Worm (Caenorhabditis elegans) whole organism, L4 larva: ENCODE data around the gene F52C6.4.
A peak's percentile ranks its signal among the peaks of the same experiment; 100 is the strongest.

Source experiments
- D1046.2 ChIP-seq: fragments of 200-800 bp; sonication (Bioruptor generic); IDR thresholded peaks from 2 replicates; pipeline ENCODE4 v1.3.6; 2022; ENCODE audit warnings: missing genetic modification characterization, missing compliant biosample characterization
- F26F4.8 ChIP-seq: fragments of 200-800 bp; sonication (Bioruptor generic); conservative IDR thresholded peaks from 2 replicates; pipeline ENCODE4 v1.3.6; 2022; ENCODE audit warnings: missing genetic modification characterization, missing compliant biosample characterization
- F44E2.7 ChIP-seq: fragments of 200-800 bp; sonication (Bioruptor generic); IDR thresholded peaks from 2 replicates; pipeline ENCODE4 v2.1.2; 2022; ENCODE audit warnings: missing genetic modification characterization, missing compliant biosample characterization
- Y75B8A.6 ChIP-seq: fragments of 200-800 bp; sonication (Bioruptor generic); IDR thresholded peaks from 2 replicates; pipeline ENCODE4 v1.3.6; 2022; ENCODE audit warnings: missing genetic modification reagents, missing genetic modification characterization, missing compliant biosample characterization
- ZK546.5 ChIP-seq, 2 experiments: sonication (generic microtip); optimal IDR thresholded peaks; 2 replicates each; lab custom pipeline; 2017; ENCODE audit warnings: missing biosample characterization in 2 of 2, missing genetic modification characterization in 2 of 2
- aha-1 ChIP-seq: fragments of 150-350 bp; peaks from one replicate; lab custom pipeline; 2014; ENCODE audit warnings: missing biosample characterization, missing genetic modification characterization
- ama-1 ChIP-seq: fragments of 150-350 bp; optimal IDR thresholded peaks from 2 replicates; lab custom pipeline; 2014; ENCODE audit warnings: inconsistent platforms, mixed read lengths
- ceh-32 ChIP-seq: sonication (generic microtip); optimal IDR thresholded peaks from 2 replicates; lab custom pipeline; 2016; ENCODE audit warnings: mild to moderate bottlenecking, missing genetic modification characterization, missing compliant biosample characterization; ENCODE audit not compliant: poor library complexity
- ceh-44 ChIP-seq: fragments of 200-800 bp; sonication (Bioruptor generic); IDR thresholded peaks from 2 replicates; pipeline ENCODE4 v1.3.6; 2022; ENCODE audit warnings: missing genetic modification reagents, missing genetic modification characterization, missing compliant biosample characterization
- ceh-62 ChIP-seq: sonication (generic microtip); optimal IDR thresholded peaks from 2 replicates; lab custom pipeline; 2017; ENCODE audit warnings: missing biosample characterization, missing genetic modification characterization
- cey-2 ChIP-seq: sonication (generic microtip); optimal IDR thresholded peaks from 3 replicates; lab custom pipeline; 2017; ENCODE audit warnings: missing genetic modification characterization, mild to moderate bottlenecking, missing compliant biosample characterization, antibody characterized with exemption, borderline replicate concordance; ENCODE audit not compliant: insufficient read depth
- daf-16 ChIP-seq, 3 experiments: sonication (generic microtip); optimal IDR thresholded peaks; 2 replicates each; lab custom pipeline; 2016 to 2017; ENCODE audit warnings: missing genetic modification characterization in 3 of 3, missing genetic modification reagents in 3 of 3, mild to moderate bottlenecking in 2 of 3, missing compliant biosample characterization in 2 of 3, missing biosample characterization in 1 of 3, moderate library complexity in 1 of 3
- daf-19 ChIP-seq: fragments of 200-800 bp; sonication (Bioruptor generic); conservative IDR thresholded peaks from 2 replicates; pipeline ENCODE4 v1.3.6; 2022; ENCODE audit warnings: missing genetic modification characterization, missing compliant biosample characterization
- dmd-9 ChIP-seq: fragments of 200-800 bp; sonication (Bioruptor generic); IDR thresholded peaks from 2 replicates; pipeline ENCODE4 v1.3.6; 2022; ENCODE audit warnings: missing genetic modification reagents, missing genetic modification characterization, missing compliant biosample characterization
- fkh-10 ChIP-seq: fragments of 150-350 bp; optimal IDR thresholded peaks from 2 replicates; lab custom pipeline; 2014; ENCODE audit warnings: missing biosample characterization, missing genetic modification reagents, missing genetic modification characterization
- fos-1 ChIP-seq: fragments of 150-350 bp; optimal IDR thresholded peaks from 2 replicates; lab custom pipeline; 2014; ENCODE audit warnings: missing biosample characterization, missing genetic modification characterization
- hlh-11 ChIP-seq: fragments of 200-800 bp; sonication (Bioruptor generic); optimal IDR thresholded peaks from 2 replicates; lab custom pipeline; 2018; ENCODE audit warnings: mild to moderate bottlenecking, missing genetic modification characterization, missing compliant biosample characterization
- hmg-1.1 ChIP-seq: fragments of 200-800 bp; sonication (Bioruptor generic); IDR thresholded peaks from 2 replicates; pipeline ENCODE4 v1.3.6; 2022; ENCODE audit warnings: missing genetic modification reagents, missing genetic modification characterization, missing compliant biosample characterization
- lin-1 ChIP-seq: fragments of 200-800 bp; sonication (Bioruptor generic); IDR thresholded peaks from 2 replicates; pipeline ENCODE4 v1.3.6; 2022; ENCODE audit warnings: missing genetic modification reagents, missing genetic modification characterization, missing compliant biosample characterization
- lir-3 ChIP-seq: sonication (generic microtip); optimal IDR thresholded peaks from 2 replicates; lab custom pipeline; 2016; ENCODE audit warnings: mild to moderate bottlenecking, missing genetic modification characterization, missing compliant biosample characterization
- mxl-2 ChIP-seq: fragments of 200-800 bp; sonication (Bioruptor generic); conservative IDR thresholded peaks from 2 replicates; pipeline ENCODE4 v1.3.6; 2022; ENCODE audit warnings: missing genetic modification reagents, missing genetic modification characterization, missing compliant biosample characterization
- mxl-3 ChIP-seq: fragments of 200-800 bp; sonication (Bioruptor generic); optimal IDR thresholded peaks from 2 replicates; lab custom pipeline; 2018; ENCODE audit warnings: mild to moderate bottlenecking, missing genetic modification characterization, missing compliant biosample characterization
- nhr-28 ChIP-seq: fragments of 150-350 bp; optimal IDR thresholded peaks from 2 replicates; lab custom pipeline; 2014; ENCODE audit warnings: missing biosample characterization, missing genetic modification characterization
- nhr-41 ChIP-seq: fragments of 200-800 bp; sonication (Bioruptor generic); IDR thresholded peaks from 2 replicates; pipeline ENCODE4 v1.3.6; 2022; ENCODE audit warnings: missing genetic modification reagents, missing genetic modification characterization, missing compliant biosample characterization
- nhr-42 ChIP-seq: fragments of 200-800 bp; sonication (Bioruptor generic); IDR thresholded peaks from 2 replicates; pipeline ENCODE4 v1.3.6; 2022; ENCODE audit warnings: missing genetic modification characterization, missing compliant biosample characterization
- nhr-76 ChIP-seq: fragments of 150-350 bp; optimal IDR thresholded peaks from 2 replicates; lab custom pipeline; 2014; ENCODE audit warnings: missing biosample characterization, missing genetic modification characterization
- pha-4 ChIP-seq, 2 experiments: fragments of 150-350 bp in 1 of 2; fragments of 200-800 bp in 1 of 2; sonication (Bioruptor generic) in 1 of 2; IDR thresholded peaks in 1 of 2; optimal IDR thresholded peaks in 1 of 2; 2 replicates each; pipeline versions ENCODE4 v1.3.6 to Lab custom; 2014 to 2022; ENCODE audit warnings: missing genetic modification characterization in 2 of 2, missing genetic modification reagents in 2 of 2, missing biosample characterization in 1 of 2, missing compliant biosample characterization in 1 of 2
- php-3 ChIP-seq: fragments of 200-800 bp; sonication (Bioruptor generic); IDR thresholded peaks from 2 replicates; pipeline ENCODE4 v1.3.6; 2022; ENCODE audit warnings: missing genetic modification reagents, missing genetic modification characterization, missing compliant biosample characterization
- pqm-1 ChIP-seq: sonication (generic microtip); optimal IDR thresholded peaks from 2 replicates; lab custom pipeline; 2017; ENCODE audit warnings: missing biosample characterization, missing genetic modification characterization
- rbr-2 ChIP-seq: sonication (generic microtip); optimal IDR thresholded peaks from 2 replicates; lab custom pipeline; 2016; ENCODE audit warnings: missing genotype, missing genetic modification characterization, missing compliant biosample characterization
- saeg-2 ChIP-seq: fragments of 200-800 bp; sonication (Bioruptor generic); IDR thresholded peaks from 2 replicates; pipeline ENCODE4 v1.3.6; 2022; ENCODE audit warnings: missing genetic modification reagents, missing genetic modification characterization, missing compliant biosample characterization
- tra-1 ChIP-seq: fragments of 200-800 bp; sonication (Bioruptor generic); IDR thresholded peaks from 2 replicates; pipeline ENCODE4 v1.3.6; 2022; ENCODE audit warnings: missing genetic modification reagents, missing genetic modification characterization, missing compliant biosample characterization
- unc-130 ChIP-seq: sonication (generic microtip); optimal IDR thresholded peaks from 2 replicates; lab custom pipeline; 2016; ENCODE audit warnings: missing genetic modification reagents, missing genetic modification characterization, missing compliant biosample characterization
- unc-62 ChIP-seq, 3 experiments: fragments of 150-350 bp in 1 of 3; sonication (generic microtip); optimal IDR thresholded peaks in 2 of 3; peaks in 1 of 3; 1 replicate in 1 of 3; 2 replicates in 2 of 3; lab custom pipeline; 2014 to 2017; ENCODE audit warnings: missing biosample characterization in 3 of 3, missing genetic modification characterization in 3 of 3, missing genetic modification reagents in 3 of 3, missing genotype in 1 of 3
- ztf-11 ChIP-seq: fragments of 150-350 bp; optimal IDR thresholded peaks from 2 replicates; lab custom pipeline; 2014; ENCODE audit warnings: missing biosample characterization, missing genetic modification characterization

F52C6.4 gene

DNA sequence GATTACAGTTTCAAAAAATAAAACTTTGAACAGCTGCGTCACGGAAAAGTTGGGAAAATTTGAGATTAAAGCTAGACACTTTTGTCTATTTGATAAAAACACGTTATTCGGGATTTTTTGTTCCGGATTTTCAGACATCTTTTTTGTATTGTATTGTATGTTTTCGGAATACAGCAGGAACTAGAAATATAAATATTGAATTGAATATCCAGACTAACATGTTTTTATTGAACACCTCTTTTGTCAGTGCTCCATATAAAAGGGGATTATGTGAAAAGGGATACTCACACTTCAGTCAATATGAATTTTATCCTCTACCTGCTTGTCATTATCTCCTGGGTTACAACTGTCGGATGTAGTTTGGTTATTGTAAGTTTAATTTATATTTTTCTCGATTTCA is 29.0 kb upstream of the F52C6.4 start, which contains the start of gene C16C4.1:
Gene C16C4.1, plus strand, starts transcription at position 301 of the 400 bp plus-strand sequence.
- TF ChIP-seq nhr-41 (no peak), hmg-1.1 (GFP tag; lab: Robert Waterston, UW) (no peak), php-3 (no peak), ceh-32 (tag; lab: Kevin White, UChicago) (no peak), D1046.2 (GFP tag; lab: Robert Waterston, UW) (no peak), mxl-2 (GFP tag; lab: Robert Waterston, UW) (no peak), hlh-11 (tag; lab: Kevin White, UChicago) (no peak), daf-19 (GFP tag; lab: Robert Waterston, UW) (no peak), dmd-9 (GFP tag; lab: Robert Waterston, UW) (no peak), lir-3 (tag; lab: Kevin White, UChicago) (no peak), nhr-42 (GFP tag; lab: Robert Waterston, UW) (no peak)

DNA sequence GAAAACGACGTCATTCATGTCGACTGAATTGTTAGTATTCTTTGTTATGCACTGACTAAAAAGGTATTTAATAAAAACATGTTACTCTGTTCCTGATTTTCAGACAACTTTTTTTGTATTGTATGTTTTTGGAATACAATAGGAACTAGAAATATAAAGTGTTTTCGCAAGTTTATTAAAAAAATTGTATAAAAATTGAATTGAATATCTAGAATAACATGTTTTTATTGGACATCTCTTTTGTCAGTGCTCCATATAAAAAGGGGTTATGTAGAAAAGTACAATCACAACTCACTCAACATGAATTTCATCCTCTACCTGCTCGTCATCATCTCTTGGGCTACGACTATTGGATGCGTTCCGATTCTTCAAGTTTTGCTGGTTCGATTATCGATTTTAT is 27.7 kb upstream of the F52C6.4 start, which contains the start of gene C46F9.5:
Gene C46F9.5, plus strand, starts transcription at position 301 of the 400 bp plus-strand sequence.
- TF ChIP-seq ztf-11 = no peak
- no peak for TF ChIP-seq ceh-44 (GFP tag; lab: Robert Waterston, UW)
- TF ChIP-seq ceh-62 (tag; lab: Kevin White, UChicago) = no peak
- no peak for TF ChIP-seq rbr-2 (tag; lab: Kevin White, UChicago)
- no peak for TF ChIP-seq fos-1 (tag; lab: Kevin White, UChicago)
- TF ChIP-seq unc-130 (GFP tag; lab: Kevin White, UChicago) = no peak

DNA sequence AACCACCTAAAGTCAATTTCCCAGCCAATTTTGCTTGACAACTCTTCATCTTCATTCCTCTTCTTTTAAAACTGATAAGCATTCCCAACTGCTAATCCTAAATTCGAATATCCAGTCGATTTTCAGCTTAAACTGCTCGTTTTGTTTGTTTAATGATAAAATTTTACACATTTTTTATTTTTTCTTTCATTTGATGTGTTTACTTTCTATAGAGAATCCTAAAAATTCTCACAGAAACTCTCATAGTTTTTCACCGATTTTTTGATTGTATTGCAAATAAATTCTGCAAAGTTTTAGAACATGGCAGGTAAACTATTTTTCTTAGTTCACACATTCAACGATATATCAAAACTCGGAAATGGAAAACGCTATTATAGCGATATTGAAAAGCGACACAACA is 27.2 kb upstream of the F52C6.4 start, which contains the start of gene math-25:
Gene math-25, plus strand, starts transcription at position 301 of the 400 bp plus-strand sequence.
- TF ChIP-seq D1046.2 (GFP tag; lab: Robert Waterston, UW) (no peak), nhr-76 (tag; lab: Kevin White, UChicago) (no peak), lin-1 (GFP tag; lab: Robert Waterston, UW) (no peak), unc-62 (GFP tag; optimal IDR thresholded peaks at IDR 0.05 in 1 of 2; lab: Kevin White, UChicago) (no peak), unc-62 (tag; optimal IDR thresholded peaks at IDR 0.05; lab: Kevin White, UChicago) (no peak), aha-1 (tag; lab: Kevin White, UChicago) (no peak), dmd-9 (GFP tag; lab: Robert Waterston, UW) (no peak), daf-16 (GFP tag; optimal IDR thresholded peaks at IDR 0.05; lab: Kevin White, UChicago) (no peak), daf-16 (tag; optimal IDR thresholded peaks at IDR 0.05; lab: Kevin White, UChicago) (no peak), daf-19 (GFP tag; lab: Robert Waterston, UW) (no peak), pha-4 (GFP tag; IDR thresholded peaks at IDR 0.05; lab: Robert Waterston, UW) (no peak), pha-4 (tag; optimal IDR thresholded peaks at IDR 0.05; lab: Kevin White, UChicago) (no peak), tra-1 (GFP tag; lab: Robert Waterston, UW) (no peak)

DNA sequence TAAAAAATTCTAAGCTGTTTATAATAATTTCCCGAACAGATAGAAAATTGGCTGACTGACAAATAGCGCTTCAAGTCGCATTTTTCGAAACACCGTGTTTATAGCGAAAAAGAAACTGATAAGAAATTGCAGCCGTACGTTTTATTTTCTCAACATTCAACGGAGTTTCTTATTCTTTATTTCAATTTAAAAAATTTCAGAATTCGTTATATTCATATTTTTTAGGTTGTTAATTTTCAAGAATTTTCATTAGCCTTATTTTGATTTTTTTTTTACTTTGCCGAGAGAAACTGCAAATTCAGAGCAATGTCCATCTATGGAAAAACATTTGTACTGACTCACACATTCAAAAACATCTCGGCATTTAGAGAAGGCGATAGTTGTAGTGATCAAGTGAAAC is 25.0 kb upstream of the F52C6.4 start, which contains the start of gene C46F9.6:
Gene C46F9.6, plus strand, starts transcription at position 301 of the 400 bp plus-strand sequence.
- TF ChIP-seq pqm-1 (tag; lab: Kevin White, UChicago) = peak; percentile 8
- no peak for TF ChIP-seq ZK546.5 (tag; optimal IDR thresholded peaks at IDR 0.05; lab: Kevin White, UChicago)
- TF ChIP-seq mxl-3 (GFP tag; lab: Kevin White, UChicago) = no peak
- no peak for TF ChIP-seq F26F4.8 (GFP tag; lab: Robert Waterston, UW)
- no peak for TF ChIP-seq daf-16 (GFP tag; optimal IDR thresholded peaks at IDR 0.05; lab: Kevin White, UChicago)
- peak; percentile 60 for TF ChIP-seq daf-16 (tag; optimal IDR thresholded peaks at IDR 0.05; lab: Kevin White, UChicago)
- no peak for TF ChIP-seq nhr-28 (tag; lab: Kevin White, UChicago)
- no peak for TF ChIP-seq lin-1 (GFP tag; lab: Robert Waterston, UW)
- no peak for TF ChIP-seq F44E2.7 (GFP tag; lab: Robert Waterston, UW)
- no peak for TF ChIP-seq ama-1 (lab: Kevin White, UChicago)
- TF ChIP-seq unc-62 (GFP tag; optimal IDR thresholded peaks at IDR 0.05 in 1 of 2; lab: Kevin White, UChicago) = peak in 1 of 2 experiments; percentile 30
- TF ChIP-seq unc-62 (tag; optimal IDR thresholded peaks at IDR 0.05; lab: Kevin White, UChicago) = no peak
- TF ChIP-seq fkh-10 (GFP tag; lab: Kevin White, UChicago) = no peak
- TF ChIP-seq saeg-2 = no peak
- no peak for TF ChIP-seq Y75B8A.6 (GFP tag; lab: Robert Waterston, UW)
- TF ChIP-seq cey-2 = no peak
